Fruit fly (Drosophila melanogaster) whole organism, wandering third instar larva: ENCODE data around the gene bam.

Source experiments
- Abd-B ChIP-seq: fragments of >200 bp; optimal IDR thresholded peaks from 2 replicates; lab custom pipeline; 2017; ENCODE audit warnings: missing biosample characterization, missing genetic modification characterization
- CrebA ChIP-seq: fragments of 200-800 bp; sonication (Bioruptor generic); optimal IDR thresholded peaks from 2 replicates; lab custom pipeline; 2016; ENCODE audit warnings: missing biosample characterization, mild to moderate bottlenecking, missing genetic modification characterization, borderline replicate concordance
- Myc ChIP-seq: fragments of >200 bp; optimal IDR thresholded peaks from 2 replicates; lab custom pipeline; 2017
- dmrt93B ChIP-seq: fragments of 200-800 bp; sonication (Bioruptor generic); optimal IDR thresholded peaks from 2 replicates; lab custom pipeline; 2018; ENCODE audit warnings: missing biosample characterization, mild to moderate bottlenecking, missing genetic modification characterization
- ey ChIP-seq: fragments of 200-800 bp; sonication (Bioruptor generic); optimal IDR thresholded peaks from 2 replicates; lab custom pipeline; 2016; ENCODE audit warnings: missing biosample characterization, missing genetic modification characterization
- h ChIP-seq: fragments of 200-800 bp; sonication (Bioruptor generic); optimal IDR thresholded peaks from 3 replicates; lab custom pipeline; 2016; ENCODE audit warnings: missing biosample characterization, mild to moderate bottlenecking, missing genetic modification characterization
- lola ChIP-seq: fragments of >200 bp; optimal IDR thresholded peaks from 2 replicates; lab custom pipeline; 2017; ENCODE audit warnings: missing biosample characterization, missing genetic modification characterization

DNA sequence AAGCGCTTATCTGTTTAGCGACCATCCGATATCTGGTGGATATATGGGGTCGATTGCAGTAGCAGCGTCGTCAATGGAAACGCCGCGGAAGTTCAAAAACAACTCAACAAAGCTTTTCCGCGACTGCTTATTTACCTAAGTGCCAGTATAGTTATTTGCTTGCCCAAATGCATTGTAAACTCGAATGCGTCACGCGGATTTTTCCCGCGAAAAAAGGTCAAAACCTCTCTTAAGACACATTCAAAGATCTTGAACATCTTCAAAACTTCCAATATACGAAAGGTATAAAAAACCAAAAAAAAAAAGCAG is 36.2 kb downstream of the bam start:
- TF ChIP-seq dmrt93B (GFP tag; lab: Kevin White, UChicago) (no peak), Myc (no peak), CrebA (no peak), h (GFP tag; lab: Kevin White, UChicago) (no peak), lola (no peak), Abd-B (no peak), ey (GFP tag; lab: Kevin White, UChicago) (no peak)
